Worm (Caenorhabditis elegans) whole organism, young adult: ENCODE results near the gene Y81B9A.4.

Experiments used
- B0035.1 ChIP-seq: sonication (generic microtip); optimal IDR thresholded peaks from 2 replicates; lab custom pipeline; 2016; ENCODE audit warnings: missing genetic modification characterization, mild to moderate bottlenecking, missing compliant biosample characterization, missing genotype, missing genetic modification reagents
- F55B11.4 ChIP-seq: sonication (generic microtip); optimal IDR thresholded peaks from 2 replicates; lab custom pipeline; 2016; ENCODE audit warnings: missing compliant biosample characterization, missing genetic modification characterization, borderline replicate concordance; ENCODE audit not compliant: insufficient read depth
- T07F8.4 ChIP-seq: sonication (generic microtip); optimal IDR thresholded peaks from 2 replicates; lab custom pipeline; 2016; ENCODE audit warnings: mild to moderate bottlenecking, missing genetic modification characterization, moderate library complexity, missing compliant biosample characterization
- Y53F4B.3 ChIP-seq: fragments of 200-800 bp; sonication (Bioruptor generic); IDR thresholded peaks from 2 replicates; pipeline ENCODE4 v1.3.6; 2022; ENCODE audit warnings: missing genetic modification reagents, missing genetic modification characterization, missing compliant biosample characterization
- Y67H2A.10 ChIP-seq: fragments of 200-800 bp; sonication (Bioruptor generic); conservative IDR thresholded peaks from 2 replicates; pipeline ENCODE4 v1.3.6; 2022; ENCODE audit warnings: missing genetic modification reagents, missing genetic modification characterization, missing compliant biosample characterization
- Y79H2A.3 ChIP-seq: fragments of 200-800 bp; sonication (Bioruptor generic); conservative IDR thresholded peaks from 2 replicates; pipeline ENCODE4 v1.3.6; 2022; ENCODE audit warnings: missing genetic modification reagents, missing genetic modification characterization, missing compliant biosample characterization
- ZK185.1 ChIP-seq: sonication (generic microtip); optimal IDR thresholded peaks from 2 replicates; lab custom pipeline; 2016; ENCODE audit warnings: mild to moderate bottlenecking, missing genetic modification characterization, missing compliant biosample characterization; ENCODE audit not compliant: poor library complexity, severe bottlenecking
- aptf-3 ChIP-seq: fragments of 200-800 bp; sonication (Bioruptor generic); IDR thresholded peaks from 2 replicates; pipeline ENCODE4 v1.3.6; 2022; ENCODE audit warnings: missing genetic modification characterization, missing compliant biosample characterization
- attf-5 ChIP-seq: fragments of 200-800 bp; sonication (Bioruptor generic); optimal IDR thresholded peaks from 2 replicates; lab custom pipeline; 2018; ENCODE audit warnings: mild to moderate bottlenecking, missing genetic modification characterization, missing compliant biosample characterization
- attf-6 ChIP-seq: fragments of 200-800 bp; sonication (Bioruptor generic); IDR thresholded peaks from 2 replicates; pipeline ENCODE4 v1.3.6; 2022; ENCODE audit warnings: missing genetic modification reagents, missing genetic modification characterization, missing compliant biosample characterization
- ceh-79 ChIP-seq: sonication (generic microtip); optimal IDR thresholded peaks from 2 replicates; lab custom pipeline; 2017; ENCODE audit warnings: mild to moderate bottlenecking, missing genetic modification characterization, missing compliant biosample characterization
- dox-1 ChIP-seq: fragments of 200-800 bp; sonication (Bioruptor generic); IDR thresholded peaks from 2 replicates; pipeline ENCODE4 v1.3.6; 2022; ENCODE audit warnings: missing genetic modification reagents, missing genetic modification characterization, missing compliant biosample characterization
- dpl-1 ChIP-seq: fragments of 150-350 bp; optimal IDR thresholded peaks from 2 replicates; lab custom pipeline; 2014; ENCODE audit warnings: missing biosample characterization, missing genetic modification reagents, missing genetic modification characterization
- efl-1 ChIP-seq: fragments of 150-350 bp; optimal IDR thresholded peaks from 2 replicates; lab custom pipeline; 2014; ENCODE audit warnings: missing biosample characterization, missing genetic modification reagents, missing genetic modification characterization
- ets-4 ChIP-seq: fragments of 200-800 bp; sonication (Bioruptor generic); optimal IDR thresholded peaks from 2 replicates; lab custom pipeline; 2018; ENCODE audit warnings: mild to moderate bottlenecking, missing genetic modification characterization, missing compliant biosample characterization
- fkh-3 ChIP-seq: sonication (generic microtip); optimal IDR thresholded peaks from 2 replicates; lab custom pipeline; 2016; ENCODE audit warnings: mild to moderate bottlenecking, missing genetic modification characterization, missing compliant biosample characterization
- gei-17 ChIP-seq: fragments of 200-800 bp; sonication (Bioruptor generic); optimal IDR thresholded peaks from 2 replicates; lab custom pipeline; 2018; ENCODE audit warnings: mild to moderate bottlenecking, missing genetic modification characterization, missing compliant biosample characterization
- hsf-1 ChIP-seq: fragments of 200-800 bp; sonication (Bioruptor generic); IDR thresholded peaks from 2 replicates; pipeline ENCODE4 v1.3.6; 2022; ENCODE audit warnings: missing genetic modification reagents, missing genetic modification characterization, missing compliant biosample characterization
- let-526 ChIP-seq: fragments of 200-800 bp; sonication (Bioruptor generic); IDR thresholded peaks from 2 replicates; pipeline ENCODE4 v1.3.6; 2022; ENCODE audit warnings: missing genetic modification reagents, missing genetic modification characterization, missing compliant biosample characterization
- lin-26 ChIP-seq: fragments of 200-800 bp; sonication (Bioruptor generic); IDR thresholded peaks from 2 replicates; pipeline ENCODE4 v1.3.6; 2022; ENCODE audit warnings: missing genetic modification reagents, missing genetic modification characterization, missing compliant biosample characterization
- lin-35 ChIP-seq, 3 experiments: fragments of 150-350 bp in 2 of 3; sonication (generic microtip) in 1 of 3; optimal IDR thresholded peaks; 2 replicates each; lab custom pipeline; 2014 to 2018; ENCODE audit warnings: missing biosample characterization in 3 of 3, missing genetic modification characterization in 3 of 3, missing genetic modification reagents in 3 of 3
- lir-1 ChIP-seq: fragments of 200-800 bp; sonication (Bioruptor generic); conservative IDR thresholded peaks from 2 replicates; pipeline ENCODE4 v1.3.6; 2022; ENCODE audit warnings: missing genetic modification reagents, missing genetic modification characterization, missing compliant biosample characterization
- madf-10 ChIP-seq: sonication (generic microtip); optimal IDR thresholded peaks from 2 replicates; lab custom pipeline; 2016; ENCODE audit warnings: mild to moderate bottlenecking, missing genetic modification characterization, missing compliant biosample characterization
- madf-6 ChIP-seq: fragments of 200-800 bp; sonication (Bioruptor generic); IDR thresholded peaks from 2 replicates; pipeline ENCODE4 v1.3.6; 2022; ENCODE audit warnings: missing genetic modification reagents, missing genetic modification characterization, missing compliant biosample characterization
- madf-8 ChIP-seq: fragments of 200-800 bp; sonication (Bioruptor generic); conservative IDR thresholded peaks from 2 replicates; pipeline ENCODE4 v1.3.6; 2022; ENCODE audit warnings: missing genetic modification reagents, missing genetic modification characterization, missing compliant biosample characterization
- mes-4 ChIP-seq: sonication (generic microtip); optimal IDR thresholded peaks from 2 replicates; lab custom pipeline; 2016; ENCODE audit warnings: missing genotype, missing genetic modification characterization, missing compliant biosample characterization
- nfyb-1 ChIP-seq: fragments of 200-800 bp; sonication (Bioruptor generic); IDR thresholded peaks from 2 replicates; pipeline ENCODE4 v1.3.6; 2022; ENCODE audit warnings: missing genetic modification reagents, missing genetic modification characterization, missing compliant biosample characterization
- nhr-179 ChIP-seq: sonication (generic microtip); optimal IDR thresholded peaks from 2 replicates; lab custom pipeline; 2016; ENCODE audit warnings: mild to moderate bottlenecking, missing genetic modification characterization, missing compliant biosample characterization
- pbrm-1 ChIP-seq: fragments of 200-800 bp; sonication (Bioruptor generic); IDR thresholded peaks from 2 replicates; pipeline ENCODE4 v1.3.6; 2022; ENCODE audit warnings: missing genetic modification reagents, missing genetic modification characterization, missing compliant biosample characterization
- rec-8 ChIP-seq, 2 experiments: sonication (generic microtip); optimal IDR thresholded peaks; 2 replicates each; lab custom pipeline; 2016; ENCODE audit warnings: mild to moderate bottlenecking in 2 of 2, missing genetic modification characterization in 2 of 2, missing genetic modification reagents in 2 of 2, missing genotype in 2 of 2, missing biosample characterization in 1 of 2, missing compliant biosample characterization in 1 of 2, moderate library complexity in 1 of 2
- repo-1 ChIP-seq: sonication (generic microtip); optimal IDR thresholded peaks from 2 replicates; lab custom pipeline; 2017; ENCODE audit warnings: mild to moderate bottlenecking, missing genetic modification characterization, missing compliant biosample characterization
- sea-2 ChIP-seq: fragments of 200-800 bp; sonication (Bioruptor generic); IDR thresholded peaks from 2 replicates; pipeline ENCODE4 v1.3.6; 2022; ENCODE audit warnings: missing genetic modification characterization, missing compliant biosample characterization
- snpc-1.1 ChIP-seq: sonication (generic microtip); optimal IDR thresholded peaks from 2 replicates; lab custom pipeline; 2017; ENCODE audit warnings: missing genetic modification characterization, mild to moderate bottlenecking, missing compliant biosample characterization, antibody characterized with exemption, moderate library complexity, missing genotype, missing genetic modification reagents; ENCODE audit not compliant: insufficient read depth
- snpc-1.3 ChIP-seq: sonication (generic microtip); optimal IDR thresholded peaks from 2 replicates; lab custom pipeline; 2017; ENCODE audit warnings: missing genetic modification characterization, mild to moderate bottlenecking, missing compliant biosample characterization, antibody characterized with exemption, moderate library complexity, missing genotype, missing genetic modification reagents; ENCODE audit not compliant: insufficient read depth
- tlf-1 ChIP-seq: fragments of 200-800 bp; sonication (Bioruptor generic); optimal IDR thresholded peaks from 2 replicates; lab custom pipeline; 2018; ENCODE audit warnings: mild to moderate bottlenecking, missing genetic modification characterization, missing compliant biosample characterization
- unc-130 ChIP-seq: sonication (generic microtip); optimal IDR thresholded peaks from 2 replicates; lab custom pipeline; 2016; ENCODE audit warnings: missing genetic modification reagents, missing genetic modification characterization, missing compliant biosample characterization
- zim-3 ChIP-seq: sonication (generic microtip); optimal IDR thresholded peaks from 2 replicates; lab custom pipeline; 2017; ENCODE audit warnings: mild to moderate bottlenecking, missing genetic modification characterization, moderate library complexity, missing compliant biosample characterization
- ztf-25 ChIP-seq: fragments of 200-800 bp; sonication (Bioruptor generic); IDR thresholded peaks from 2 replicates; pipeline ENCODE4 v1.3.6; 2022; ENCODE audit warnings: missing genetic modification reagents, missing genetic modification characterization, missing compliant biosample characterization
- ztf-3 ChIP-seq: fragments of 200-800 bp; sonication (Bioruptor generic); optimal IDR thresholded peaks from 2 replicates; lab custom pipeline; 2018; ENCODE audit warnings: mild to moderate bottlenecking, missing genetic modification characterization, missing compliant biosample characterization

Y81B9A.4 gene

ce11 chrX:9195375-9196098 lies 14.8 kb upstream of the Y81B9A.4 start:
- TF ChIP-seq madf-6 (GFP tag; lab: Robert Waterston, UW) (no peak), attf-5 (GFP tag; lab: Kevin White, UChicago) (no peak), rec-8 (tag; optimal IDR thresholded peaks at IDR 0.05; lab: Kevin White, UChicago) (no peak), madf-8 (GFP tag; lab: Robert Waterston, UW) (no peak), snpc-1.3 (no peak), mes-4 (tag; lab: Kevin White, UChicago) (no peak), hsf-1 (GFP tag; lab: Robert Waterston, UW) (no peak), nfyb-1 (GFP tag; lab: Robert Waterston, UW) (no peak), gei-17 (GFP tag; lab: Kevin White, UChicago) (no peak), ceh-79 (tag; lab: Kevin White, UChicago) (no peak), B0035.1 (tag; lab: Kevin White, UChicago) (no peak), let-526 (GFP tag; lab: Robert Waterston, UW) (no peak), dox-1 (no peak), lin-35 (GFP tag; optimal IDR thresholded peaks at IDR 0.05; lab: Kevin White, UChicago) (no peak), repo-1 (tag; lab: Kevin White, UChicago) (no peak), ZK185.1 (no peak), Y79H2A.3 (GFP tag; lab: Robert Waterston, UW) (no peak), attf-6 (GFP tag; lab: Robert Waterston, UW) (no peak), F55B11.4 (tag; lab: Kevin White, UChicago) (no peak), pbrm-1 (GFP tag; lab: Robert Waterston, UW) (no peak)

ce11 chrX:9194081-9194480 lies 13.4 kb upstream of the Y81B9A.4 start:
- TF ChIP-seq Y67H2A.10: no peak
- no peak for TF ChIP-seq efl-1
- no peak for TF ChIP-seq lin-26
- TF ChIP-seq lin-35 (GFP tag; optimal IDR thresholded peaks at IDR 0.05; lab: Kevin White, UChicago): no peak
- TF ChIP-seq ztf-3 (GFP tag; lab: Kevin White, UChicago): no peak
- no peak for TF ChIP-seq ets-4
- no peak for TF ChIP-seq madf-10 (tag; lab: Kevin White, UChicago)
- no peak for TF ChIP-seq lir-1 (GFP tag; lab: Robert Waterston, UW)
- no peak for TF ChIP-seq T07F8.4 (tag; lab: Kevin White, UChicago)
- TF ChIP-seq tlf-1 (GFP tag; lab: Kevin White, UChicago): no peak
- no peak for TF ChIP-seq Y53F4B.3 (GFP tag; lab: Robert Waterston, UW)
- TF ChIP-seq fkh-3 (tag; lab: Kevin White, UChicago): no peak
- no peak for TF ChIP-seq ztf-25 (GFP tag; lab: Robert Waterston, UW)
- TF ChIP-seq dpl-1 (GFP tag; lab: Kevin White, UChicago): no peak
- TF ChIP-seq unc-130: no peak
- no peak for TF ChIP-seq aptf-3
- TF ChIP-seq snpc-1.1: no peak
- TF ChIP-seq nhr-179 (tag; lab: Kevin White, UChicago): no peak
- TF ChIP-seq zim-3: no peak
- no peak for TF ChIP-seq sea-2 (GFP tag; lab: Robert Waterston, UW)
